Fruit fly (Drosophila melanogaster) whole organism, embryonic: ENCODE data around the gene cup.

Source experiments
- ATbp ChIP-seq: fragments of 200-800 bp; sonication (Bioruptor generic); optimal IDR thresholded peaks from 2 replicates; lab custom pipeline; 2017; ENCODE audit warnings: missing biosample characterization, mild to moderate bottlenecking, missing genetic modification characterization, missing genetic modification reagents
- B-H2 ChIP-seq: fragments of 200-800 bp; sonication (Bioruptor generic); optimal IDR thresholded peaks from 2 replicates; lab custom pipeline; 2018; ENCODE audit warnings: missing biosample characterization, mild to moderate bottlenecking, missing genetic modification characterization
- Bdp1 ChIP-seq: fragments of 200-800 bp; sonication (Bioruptor generic); optimal IDR thresholded peaks from 3 replicates; lab custom pipeline; 2016; ENCODE audit warnings: missing biosample characterization, missing genetic modification characterization
- BtbVII ChIP-seq: fragments of 200-800 bp; sonication (Bioruptor generic); optimal IDR thresholded peaks from 3 replicates; lab custom pipeline; 2017; ENCODE audit warnings: missing biosample characterization, mild to moderate bottlenecking, missing genetic modification characterization
- CG10209 ChIP-seq: fragments of 200-800 bp; sonication (Bioruptor generic); optimal IDR thresholded peaks from 3 replicates; lab custom pipeline; 2017; ENCODE audit warnings: missing biosample characterization, mild to moderate bottlenecking, missing genetic modification characterization, missing genetic modification reagents
- CG10321 ChIP-seq: fragments of 200-800 bp; sonication (Bioruptor generic); IDR thresholded peaks from 2 replicates; pipeline ENCODE4 v1.3.6; 2022; ENCODE audit warnings: missing biosample characterization, missing genetic modification characterization
- CG10462 ChIP-seq: fragments of 200-800 bp; sonication (Bioruptor generic); optimal IDR thresholded peaks from 2 replicates; lab custom pipeline; 2016; ENCODE audit warnings: missing biosample characterization, missing genetic modification characterization
- CG10654 ChIP-seq: fragments of 200-800 bp; sonication (Bioruptor generic); optimal IDR thresholded peaks from 2 replicates; lab custom pipeline; 2016; ENCODE audit warnings: missing biosample characterization, missing genetic modification characterization
- CG1233 ChIP-seq: fragments of 200-800 bp; sonication (Bioruptor generic); optimal IDR thresholded peaks from 4 replicates; lab custom pipeline; 2018; ENCODE audit warnings: missing biosample characterization, mild to moderate bottlenecking, missing genetic modification characterization
- CG12942 ChIP-seq: fragments of 200-800 bp; sonication (Bioruptor generic); optimal IDR thresholded peaks from 3 replicates; lab custom pipeline; 2016; ENCODE audit warnings: missing biosample characterization, missing genetic modification characterization
- CG14441 ChIP-seq: fragments of 200-800 bp; sonication (Bioruptor generic); IDR thresholded peaks from 2 replicates; pipeline ENCODE4 v1.3.6; 2022; ENCODE audit warnings: missing biosample characterization, missing genetic modification characterization
- CG17359 ChIP-seq: fragments of 200-800 bp; sonication (Bioruptor generic); optimal IDR thresholded peaks from 3 replicates; lab custom pipeline; 2018; ENCODE audit warnings: missing biosample characterization, mild to moderate bottlenecking, missing genetic modification characterization, moderate library complexity
- CG1792 ChIP-seq: fragments of 200-800 bp; sonication (Bioruptor generic); optimal IDR thresholded peaks from 2 replicates; lab custom pipeline; 2016; ENCODE audit warnings: missing biosample characterization, missing genetic modification characterization
- CG18262 ChIP-seq: fragments of 200-800 bp; optimal IDR thresholded peaks from 3 replicates; lab custom pipeline; 2019; ENCODE audit warnings: missing biosample characterization, mild to moderate bottlenecking, missing genetic modification characterization, moderate library complexity
- CG2202 ChIP-seq: fragments of 200-800 bp; sonication (Bioruptor generic); optimal IDR thresholded peaks from 2 replicates; lab custom pipeline; 2018; ENCODE audit warnings: missing biosample characterization, mild to moderate bottlenecking, missing genetic modification characterization
- CG3281 ChIP-seq: fragments of 200-800 bp; sonication (Bioruptor generic); optimal IDR thresholded peaks from 3 replicates; lab custom pipeline; 2017; ENCODE audit warnings: missing biosample characterization, mild to moderate bottlenecking, missing genetic modification characterization
- CG3995 ChIP-seq: fragments of 200-800 bp; sonication (Bioruptor generic); optimal IDR thresholded peaks from 3 replicates; lab custom pipeline; 2016; ENCODE audit warnings: missing biosample characterization, missing genetic modification characterization
- CG4707 ChIP-seq: fragments of 200-800 bp; sonication (Bioruptor generic); optimal IDR thresholded peaks from 2 replicates; lab custom pipeline; 2018; ENCODE audit warnings: missing biosample characterization, mild to moderate bottlenecking, missing genetic modification characterization, moderate library complexity
- CG4730 ChIP-seq: fragments of 200-800 bp; sonication (Bioruptor generic); IDR thresholded peaks from 2 replicates; pipeline ENCODE4 v1.3.6; 2022; ENCODE audit warnings: missing biosample characterization, missing genetic modification characterization
- CG4820 ChIP-seq: fragments of 200-800 bp; sonication (Bioruptor generic); optimal IDR thresholded peaks from 3 replicates; lab custom pipeline; 2016; ENCODE audit warnings: missing biosample characterization, missing genetic modification characterization
- CG6175 ChIP-seq: fragments of 200-800 bp; sonication (Bioruptor generic); IDR thresholded peaks from 3 replicates; pipeline ENCODE4 v1.3.6; 2022; ENCODE audit warnings: missing biosample characterization, missing genetic modification characterization
- CG6765 ChIP-seq: fragments of 200-800 bp; sonication (Bioruptor generic); optimal IDR thresholded peaks from 3 replicates; lab custom pipeline; 2017; ENCODE audit warnings: missing biosample characterization, mild to moderate bottlenecking, missing genetic modification characterization
- CG6813 ChIP-seq: fragments of 200-800 bp; sonication (Bioruptor generic); optimal IDR thresholded peaks from 2 replicates; lab custom pipeline; 2017; ENCODE audit warnings: missing biosample characterization, missing genetic modification characterization, mild to moderate bottlenecking, moderate library complexity, missing genetic modification reagents
- CG6854 ChIP-seq: fragments of 200-800 bp; sonication (Bioruptor generic); optimal IDR thresholded peaks from 3 replicates; lab custom pipeline; 2017; ENCODE audit warnings: missing biosample characterization, mild to moderate bottlenecking, missing genetic modification characterization
- CG9437 ChIP-seq: fragments of 200-800 bp; sonication (Bioruptor generic); optimal IDR thresholded peaks from 2 replicates; lab custom pipeline; 2018; ENCODE audit warnings: missing biosample characterization, mild to moderate bottlenecking, missing genetic modification characterization
- CG9932 ChIP-seq: fragments of 200-800 bp; sonication (Bioruptor generic); IDR thresholded peaks from 2 replicates; pipeline ENCODE4 v1.3.6; 2022; ENCODE audit warnings: missing biosample characterization, missing genetic modification characterization
- D19B ChIP-seq: fragments of 200-800 bp; sonication (Bioruptor generic); optimal IDR thresholded peaks from 2 replicates; lab custom pipeline; 2017; ENCODE audit warnings: missing biosample characterization, mild to moderate bottlenecking, missing genetic modification characterization
- Dbx ChIP-seq: fragments of 200-800 bp; sonication (Bioruptor generic); IDR thresholded peaks from 3 replicates; pipeline ENCODE4 v1.3.6; 2022; ENCODE audit warnings: missing biosample characterization, missing genetic modification characterization
- Ets65A ChIP-seq: fragments of 200-800 bp; sonication (Bioruptor generic); peaks from one replicate; lab custom pipeline; 2016; ENCODE audit warnings: missing biosample characterization, missing genetic modification characterization
- Hand ChIP-seq: fragments of 200-800 bp; sonication (Bioruptor generic); optimal IDR thresholded peaks from 2 replicates; lab custom pipeline; 2017; ENCODE audit warnings: mild to moderate bottlenecking, missing biosample characterization, missing genetic modification reagents, missing genetic modification characterization
- Hey ChIP-seq: fragments of 200-800 bp; sonication (Bioruptor generic); optimal IDR thresholded peaks from 3 replicates; lab custom pipeline; 2018; ENCODE audit warnings: missing biosample characterization, mild to moderate bottlenecking, missing genetic modification characterization
- Hmx ChIP-seq: fragments of 200-800 bp; sonication (Bioruptor generic); optimal IDR thresholded peaks from 2 replicates; lab custom pipeline; 2016; ENCODE audit warnings: missing biosample characterization, missing genetic modification characterization
- Lhr ChIP-seq: fragments of 200-800 bp; sonication (Bioruptor generic); optimal IDR thresholded peaks from 3 replicates; lab custom pipeline; 2017; ENCODE audit warnings: mild to moderate bottlenecking, missing biosample characterization, missing genetic modification reagents, missing genetic modification characterization
- Opbp ChIP-seq: fragments of 200-800 bp; sonication (Bioruptor generic); IDR thresholded peaks from 3 replicates; pipeline ENCODE4 v1.3.6; 2022; ENCODE audit warnings: missing biosample characterization, missing genetic modification characterization; ENCODE audit not compliant: partially characterized antibody
- Tbp ChIP-seq: fragments of >200 bp; optimal IDR thresholded peaks from 2 replicates; lab custom pipeline; 2018; ENCODE audit warnings: missing biosample characterization, missing genetic modification characterization
- ato ChIP-seq: fragments of 200-800 bp; sonication (Bioruptor generic); IDR thresholded peaks from 2 replicates; pipeline ENCODE4 v1.3.6; 2022; ENCODE audit warnings: missing biosample characterization, missing genetic modification characterization; ENCODE audit not compliant: partially characterized antibody
- bowl ChIP-seq: fragments of 200-800 bp; sonication (Bioruptor generic); IDR thresholded peaks from 2 replicates; pipeline ENCODE4 v1.3.6; 2022; ENCODE audit warnings: missing biosample characterization, missing genetic modification characterization
- bsh ChIP-seq, 2 experiments: fragments of 200-800 bp; sonication (Bioruptor generic); optimal IDR thresholded peaks; 2 replicates each; lab custom pipeline; 2017 to 2018; ENCODE audit warnings: mild to moderate bottlenecking in 2 of 2, missing biosample characterization in 2 of 2, missing genetic modification characterization in 2 of 2, moderate library complexity in 1 of 2
- caup ChIP-seq: fragments of 200-800 bp; sonication (Bioruptor generic); optimal IDR thresholded peaks from 3 replicates; lab custom pipeline; 2017; ENCODE audit warnings: missing biosample characterization, mild to moderate bottlenecking, missing genetic modification characterization, moderate library complexity; ENCODE audit not compliant: severe bottlenecking
- chn ChIP-seq: fragments of 200-800 bp; sonication (Bioruptor generic); optimal IDR thresholded peaks from 2 replicates; lab custom pipeline; 2016; ENCODE audit warnings: missing biosample characterization, missing genetic modification characterization
- ci ChIP-seq: fragments of 200-800 bp; sonication (Bioruptor generic); IDR thresholded peaks from 3 replicates; pipeline ENCODE4 v1.3.6; 2022; ENCODE audit warnings: missing biosample characterization, missing genetic modification characterization
- esg ChIP-seq: fragments of 200-800 bp; sonication (Bioruptor generic); conservative IDR thresholded peaks from 2 replicates; pipeline ENCODE4 v1.3.6; 2022; ENCODE audit warnings: missing biosample characterization, missing genetic modification characterization
- hth ChIP-seq: fragments of >200 bp; optimal IDR thresholded peaks from 2 replicates; lab custom pipeline; 2017; ENCODE audit warnings: inconsistent platforms
- jigr1 ChIP-seq: fragments of 200-800 bp; sonication (Bioruptor generic); IDR thresholded peaks from 3 replicates; pipeline ENCODE4 v1.3.6; 2022; ENCODE audit warnings: missing biosample characterization, missing genetic modification characterization
- knrl ChIP-seq: fragments of 200-800 bp; sonication (Bioruptor generic); IDR thresholded peaks from 3 replicates; pipeline ENCODE4 v1.3.6; 2022; ENCODE audit warnings: missing biosample characterization, missing genetic modification characterization; ENCODE audit not compliant: partially characterized antibody
- otp ChIP-seq: fragments of 200-800 bp; sonication (Bioruptor generic); IDR thresholded peaks from 3 replicates; pipeline ENCODE4, ENCODE4 v1.3.6; 2022; ENCODE audit warnings: missing biosample characterization, missing genetic modification characterization
- seq ChIP-seq: fragments of 200-800 bp; sonication (Bioruptor generic); IDR thresholded peaks from 2 replicates; pipeline ENCODE4 v1.3.6; 2022; ENCODE audit warnings: missing biosample characterization, missing genetic modification characterization
- sna ChIP-seq: fragments of 200-800 bp; sonication (Bioruptor generic); IDR thresholded peaks from 2 replicates; pipeline ENCODE4 v1.3.6; 2022; ENCODE audit warnings: missing biosample characterization, missing genetic modification characterization; ENCODE audit not compliant: partially characterized antibody
- ttk ChIP-seq: fragments of 200-800 bp; sonication (Bioruptor generic); IDR thresholded peaks from 2 replicates; pipeline ENCODE4 v2.1.2; 2022; ENCODE audit warnings: missing biosample characterization, missing genetic modification characterization

The cup gene

dm6 chr2L:6722822-6723749, 59.6 kb downstream of the cup start, which contains the start of gene homer (continued):
- no peak for TF ChIP-seq BtbVII (GFP tag; lab: Kevin White, UChicago)
- no peak for TF ChIP-seq CG3281 (GFP tag; lab: Kevin White, UChicago)
- TF ChIP-seq Ets65A (GFP tag; lab: Kevin White, UChicago), result peak; percentile 86
- no peak for TF ChIP-seq CG10321 (GFP tag; lab: Robert Waterston, UW)
- TF ChIP-seq caup (GFP tag; lab: Kevin White, UChicago), result peak; percentile 8
- no peak for TF ChIP-seq CG1792
- no peak for TF ChIP-seq Hmx (GFP tag; lab: Kevin White, UChicago)
- TF ChIP-seq hth (lab: Kevin White, UChicago), result no peak
- peak; percentile 95 for TF ChIP-seq ato
- 0 out of 3 replicates have a peak, but pooled peaks have one; percentile 20 for TF ChIP-seq otp (GFP tag; lab: Robert Waterston, UW)
- no peak for TF ChIP-seq CG2202
- TF ChIP-seq CG10654 (GFP tag; lab: Kevin White, UChicago), result no peak
- no peak for TF ChIP-seq CG10462 (GFP tag; lab: Kevin White, UChicago)
- TF ChIP-seq Tbp (GFP tag; lab: Kevin White, UChicago), result no peak
- TF ChIP-seq ci, result peak; percentile 63; the same call in 2 of the 3 replicates
- TF ChIP-seq jigr1 (GFP tag; lab: Robert Waterston, UW), result no peak
- TF ChIP-seq CG14441, result no peak
- TF ChIP-seq Dbx (GFP tag; lab: Robert Waterston, UW), result 0 out of 3 replicates have a peak, but pooled peaks have one; percentile 46
- TF ChIP-seq B-H2 (GFP tag; lab: Kevin White, UChicago), result peak; percentile 8
- TF ChIP-seq chn (GFP tag; lab: Kevin White, UChicago), result no peak
- no peak for TF ChIP-seq Lhr (GFP tag; lab: Kevin White, UChicago)
- TF ChIP-seq sna (GFP tag; lab: Robert Waterston, UW), result peak; percentile 86; the same call in 1 of the 2 replicates
- no peak for TF ChIP-seq CG4820
- TF ChIP-seq CG1233 (GFP tag; lab: Kevin White, UChicago), result no peak
- no peak for TF ChIP-seq CG6854 (GFP tag; lab: Kevin White, UChicago)
- no peak for TF ChIP-seq CG10209
- no peak for TF ChIP-seq CG4730 (GFP tag; lab: Robert Waterston, UW)
- TF ChIP-seq CG6175 (GFP tag; lab: Robert Waterston, UW), result no peak
- peak; percentile 63 for TF ChIP-seq CG9932
- no peak for TF ChIP-seq Hey (tag; lab: Kevin White, UChicago)
- no peak for TF ChIP-seq CG4707
- peak; percentile 92 for TF ChIP-seq knrl (GFP tag; lab: Robert Waterston, UW)
- TF ChIP-seq CG18262 (tag; lab: Kevin White, UChicago), result peak; percentile 19
- no peak for TF ChIP-seq Bdp1 (GFP tag; lab: Kevin White, UChicago)
- TF ChIP-seq CG6813 (GFP tag; lab: Kevin White, UChicago), result no peak
- no peak for TF ChIP-seq seq (GFP tag; lab: Robert Waterston, UW)
- TF ChIP-seq CG3995 (GFP tag; lab: Kevin White, UChicago), result no peak
- TF ChIP-seq CG6765 (GFP tag; lab: Kevin White, UChicago), result no peak
- TF ChIP-seq Hand (GFP tag; lab: Kevin White, UChicago), result peak; percentile 11
- no peak for TF ChIP-seq CG12942 (GFP tag; lab: Kevin White, UChicago)
- TF ChIP-seq esg (GFP tag; lab: Robert Waterston, UW), result no peak
- TF ChIP-seq ATbp (GFP tag; lab: Kevin White, UChicago), result no peak
- peak; percentile 96 for TF ChIP-seq Opbp (GFP tag; lab: Robert Waterston, UW)
- TF ChIP-seq bowl (GFP tag; lab: Robert Waterston, UW), result no peak
- TF ChIP-seq ttk (GFP tag; lab: Robert Waterston, UW), result no peak
- no peak for TF ChIP-seq D19B (GFP tag; lab: Kevin White, UChicago)
- TF ChIP-seq CG17359 (tag; lab: Kevin White, UChicago), result no peak
- no peak for TF ChIP-seq bsh (GFP tag; optimal IDR thresholded peaks at IDR 0.05; lab: Kevin White, UChicago)
- no peak for TF ChIP-seq CG9437 (GFP tag; lab: Kevin White, UChicago)
